Worm (Caenorhabditis elegans) whole organism, midembryonic: ENCODE data around the gene CC8.2.

Source experiments
- flt-1 ChIP-seq: fragments of 200-800 bp; sonication (Bioruptor generic); IDR thresholded peaks from 2 replicates; pipeline ENCODE4 v1.3.6; 2022; ENCODE audit warnings: missing genetic modification characterization, missing compliant biosample characterization
- klf-2 ChIP-seq: fragments of 200-800 bp; sonication (Bioruptor generic); conservative IDR thresholded peaks from 2 replicates; pipeline ENCODE4 v1.3.6; 2022; ENCODE audit warnings: missing genetic modification reagents, missing genetic modification characterization, missing compliant biosample characterization
- med-1 ChIP-seq: sonication (generic microtip); optimal IDR thresholded peaks from 2 replicates; lab custom pipeline; 2017; ENCODE audit warnings: missing genetic modification characterization, mild to moderate bottlenecking, missing compliant biosample characterization, antibody characterized with exemption, missing genetic modification reagents; ENCODE audit not compliant: insufficient read depth
- ztf-23 ChIP-seq: fragments of 200-800 bp; sonication (Bioruptor generic); IDR thresholded peaks from 2 replicates; pipeline ENCODE4 v1.3.6; 2022; ENCODE audit warnings: missing genetic modification reagents, missing genetic modification characterization, missing compliant biosample characterization

ce11 chrIV:3654823-3655222, 6.3 kb upstream of the CC8.2 start:
- TF ChIP-seq ztf-23 (GFP tag; lab: Robert Waterston, UW) (no peak), med-1 (no peak), klf-2 (GFP tag; lab: Robert Waterston, UW) (no peak), flt-1 (GFP tag; lab: Robert Waterston, UW) (no peak)
